Fruit fly (Drosophila melanogaster) whole organism, embryonic: ENCODE measurements around the gene tsh.

ENCODE experiments used
- B-H2 ChIP-seq: fragments of 200-800 bp; sonication (Bioruptor generic); optimal IDR thresholded peaks from 2 replicates; lab custom pipeline; 2018; ENCODE audit warnings: missing biosample characterization, mild to moderate bottlenecking, missing genetic modification characterization
- BEAF-32 ChIP-seq: fragments of 200-800 bp; sonication (Bioruptor generic); optimal IDR thresholded peaks from 3 replicates; lab custom pipeline; 2017; ENCODE audit warnings: missing biosample characterization, missing genetic modification characterization, mild to moderate bottlenecking, moderate library complexity, missing genetic modification reagents
- Blimp-1 ChIP-seq: fragments of 200-800 bp; sonication (Bioruptor generic); optimal IDR thresholded peaks from 3 replicates; lab custom pipeline; 2018; ENCODE audit warnings: missing biosample characterization, missing genetic modification characterization, mild to moderate bottlenecking, moderate library complexity, missing genetic modification reagents
- CG10209 ChIP-seq: fragments of 200-800 bp; sonication (Bioruptor generic); optimal IDR thresholded peaks from 3 replicates; lab custom pipeline; 2017; ENCODE audit warnings: missing biosample characterization, mild to moderate bottlenecking, missing genetic modification characterization, missing genetic modification reagents
- CG10543 ChIP-seq: fragments of 200-800 bp; sonication (Bioruptor generic); optimal IDR thresholded peaks from 3 replicates; lab custom pipeline; 2017; ENCODE audit warnings: missing biosample characterization, mild to moderate bottlenecking, missing genetic modification characterization, moderate library complexity
- CG10654 ChIP-seq: fragments of 200-800 bp; sonication (Bioruptor generic); optimal IDR thresholded peaks from 2 replicates; lab custom pipeline; 2016; ENCODE audit warnings: missing biosample characterization, missing genetic modification characterization
- CG11085 ChIP-seq: fragments of 200-800 bp; sonication (Bioruptor generic); IDR thresholded peaks from 2 replicates; pipeline ENCODE4 v1.3.6; 2022; ENCODE audit warnings: missing biosample characterization, missing genetic modification characterization
- CG13296 ChIP-seq: fragments of 200-800 bp; sonication (Bioruptor generic); optimal IDR thresholded peaks from 3 replicates; lab custom pipeline; 2018; ENCODE audit warnings: missing biosample characterization, mild to moderate bottlenecking, missing genetic modification characterization
- CG14050 ChIP-seq: fragments of 200-800 bp; sonication (Bioruptor generic); IDR thresholded peaks from 3 replicates; pipeline ENCODE4 v1.3.6; 2022; ENCODE audit warnings: missing biosample characterization, missing genetic modification characterization
- CG15601 ChIP-seq: fragments of 200-800 bp; sonication (Bioruptor generic); optimal IDR thresholded peaks from 3 replicates; lab custom pipeline; 2019; ENCODE audit warnings: missing biosample characterization, mild to moderate bottlenecking, missing genetic modification characterization, moderate library complexity
- CG1647 ChIP-seq: fragments of 200-800 bp; sonication (Bioruptor generic); optimal IDR thresholded peaks from 3 replicates; lab custom pipeline; 2016; ENCODE audit warnings: missing biosample characterization, missing genetic modification characterization
- CG17359 ChIP-seq: fragments of 200-800 bp; sonication (Bioruptor generic); optimal IDR thresholded peaks from 3 replicates; lab custom pipeline; 2018; ENCODE audit warnings: missing biosample characterization, mild to moderate bottlenecking, missing genetic modification characterization, moderate library complexity
- CG32767 ChIP-seq: fragments of 200-800 bp; sonication (Bioruptor generic); IDR thresholded peaks from 2 replicates; pipeline ENCODE4 v1.3.6; 2022; ENCODE audit warnings: missing biosample characterization, missing genetic modification characterization
- CG3407 ChIP-seq: fragments of 200-800 bp; sonication (Bioruptor generic); optimal IDR thresholded peaks from 2 replicates; lab custom pipeline; 2018; ENCODE audit warnings: missing biosample characterization, mild to moderate bottlenecking, missing genetic modification characterization
- CG3726 ChIP-seq: fragments of 200-800 bp; sonication (Bioruptor generic); IDR thresholded peaks from 3 replicates; pipeline ENCODE4, ENCODE4 v1.3.6; 2022; ENCODE audit warnings: missing biosample characterization, missing genetic modification characterization
- CG3847 ChIP-seq: fragments of 200-800 bp; sonication (Bioruptor generic); IDR thresholded peaks from 2 replicates; pipeline ENCODE4 v1.3.6; 2022; ENCODE audit warnings: missing biosample characterization, missing genetic modification characterization
- CG4328 ChIP-seq: fragments of 200-800 bp; sonication (Bioruptor generic); optimal IDR thresholded peaks from 3 replicates; lab custom pipeline; 2017; ENCODE audit warnings: missing biosample characterization, missing genetic modification reagents, missing genetic modification characterization
- CG4424 ChIP-seq: fragments of 200-800 bp; sonication (Bioruptor generic); optimal IDR thresholded peaks from 3 replicates; lab custom pipeline; 2016; ENCODE audit warnings: missing biosample characterization, missing genetic modification characterization
- CG7987 ChIP-seq: fragments of 200-800 bp; sonication (Bioruptor generic); optimal IDR thresholded peaks from 2 replicates; lab custom pipeline; 2018; ENCODE audit warnings: missing biosample characterization, mild to moderate bottlenecking, missing genetic modification characterization, moderate library complexity
- CG9727 ChIP-seq: fragments of 200-800 bp; sonication (Bioruptor generic); optimal IDR thresholded peaks from 3 replicates; lab custom pipeline; 2017; ENCODE audit warnings: missing biosample characterization, mild to moderate bottlenecking, missing genetic modification characterization
- ERR ChIP-seq: fragments of 200-800 bp; sonication (Bioruptor generic); optimal IDR thresholded peaks from 2 replicates; lab custom pipeline; 2016; ENCODE audit warnings: missing biosample characterization, missing genetic modification characterization
- Ets65A ChIP-seq: fragments of 200-800 bp; sonication (Bioruptor generic); peaks from one replicate; lab custom pipeline; 2016; ENCODE audit warnings: missing biosample characterization, missing genetic modification characterization
- HLH54F ChIP-seq: fragments of 200-800 bp; sonication (Bioruptor generic); optimal IDR thresholded peaks from 3 replicates; lab custom pipeline; 2016; ENCODE audit warnings: missing biosample characterization, missing genetic modification characterization
- Hmr ChIP-seq: fragments of 200-800 bp; sonication (Bioruptor generic); optimal IDR thresholded peaks from 3 replicates; lab custom pipeline; 2017; ENCODE audit warnings: mild to moderate bottlenecking, missing biosample characterization, missing genetic modification reagents, missing genetic modification characterization
- Lim3 ChIP-seq: fragments of 200-800 bp; sonication (Bioruptor generic); IDR thresholded peaks from 2 replicates; pipeline ENCODE4 v1.3.6; 2022; ENCODE audit warnings: missing biosample characterization, missing genetic modification characterization
- Max ChIP-seq: fragments of 200-800 bp; sonication (Bioruptor generic); optimal IDR thresholded peaks from 2 replicates; lab custom pipeline; 2016; ENCODE audit warnings: missing biosample characterization, mild to moderate bottlenecking, missing genetic modification characterization
- NC2α ChIP-seq: fragments of 200-800 bp; sonication (Bioruptor generic); optimal IDR thresholded peaks from 2 replicates; lab custom pipeline; 2016; ENCODE audit warnings: missing biosample characterization, missing genetic modification characterization
- Oli ChIP-seq: fragments of 200-800 bp; sonication (Bioruptor generic); optimal IDR thresholded peaks from 2 replicates; lab custom pipeline; 2018; ENCODE audit warnings: missing biosample characterization, mild to moderate bottlenecking, missing genetic modification characterization, moderate library complexity
- Opbp ChIP-seq: fragments of 200-800 bp; sonication (Bioruptor generic); IDR thresholded peaks from 3 replicates; pipeline ENCODE4 v1.3.6; 2022; ENCODE audit warnings: missing biosample characterization, missing genetic modification characterization; ENCODE audit not compliant: partially characterized antibody
- Sry-δ ChIP-seq: fragments of 200-800 bp; sonication (Bioruptor generic); optimal IDR thresholded peaks from 2 replicates; lab custom pipeline; 2016; ENCODE audit warnings: missing biosample characterization, missing genetic modification characterization
- aop ChIP-seq: fragments of 200-800 bp; sonication (Bioruptor generic); IDR thresholded peaks from 2 replicates; pipeline ENCODE4 v1.3.6; 2022; ENCODE audit warnings: missing biosample characterization, missing genetic modification characterization
- cato ChIP-seq: fragments of 200-800 bp; sonication (Bioruptor generic); optimal IDR thresholded peaks from 2 replicates; lab custom pipeline; 2016; ENCODE audit warnings: missing biosample characterization, missing genetic modification characterization, borderline replicate concordance
- dan ChIP-seq: fragments of 200-800 bp; sonication (Bioruptor generic); IDR thresholded peaks from 2 replicates; pipeline ENCODE4 v1.3.6; 2022; ENCODE audit warnings: missing biosample characterization, missing genetic modification characterization
- dimm ChIP-seq: fragments of 200-800 bp; sonication (Bioruptor generic); IDR thresholded peaks from 2 replicates; pipeline ENCODE4 v1.3.6; 2022; ENCODE audit warnings: missing biosample characterization, missing genetic modification characterization
- dysf ChIP-seq: fragments of 200-800 bp; sonication (Bioruptor generic); IDR thresholded peaks from 3 replicates; pipeline ENCODE4 v1.3.6; 2022; ENCODE audit warnings: missing biosample characterization, missing genetic modification characterization
- en ChIP-seq: fragments of 200-800 bp; sonication (Bioruptor generic); optimal IDR thresholded peaks from 2 replicates; lab custom pipeline; 2016; ENCODE audit warnings: missing biosample characterization, missing genetic modification characterization
- fd102C ChIP-seq: fragments of 200-800 bp; sonication (Bioruptor generic); optimal IDR thresholded peaks from 2 replicates; lab custom pipeline; 2018; ENCODE audit warnings: missing biosample characterization, mild to moderate bottlenecking, missing genetic modification characterization, moderate library complexity
- fu2 ChIP-seq: fragments of 200-800 bp; sonication (Bioruptor generic); optimal IDR thresholded peaks from 2 replicates; lab custom pipeline; 2016; ENCODE audit warnings: missing biosample characterization, missing genetic modification characterization
- gcm2 ChIP-seq: fragments of 200-800 bp; sonication (Bioruptor generic); optimal IDR thresholded peaks from 2 replicates; lab custom pipeline; 2016; ENCODE audit warnings: missing biosample characterization, missing genetic modification characterization
- jumu ChIP-seq: fragments of 200-800 bp; sonication (Bioruptor generic); optimal IDR thresholded peaks from 3 replicates; lab custom pipeline; 2016; ENCODE audit warnings: missing biosample characterization, missing genetic modification characterization
- klu ChIP-seq: fragments of 200-800 bp; sonication (Bioruptor generic); IDR thresholded peaks from 2 replicates; pipeline ENCODE4 v1.3.6; 2022; ENCODE audit warnings: missing biosample characterization, missing genetic modification characterization
- lbe ChIP-seq: fragments of 200-800 bp; sonication (Bioruptor generic); optimal IDR thresholded peaks from 2 replicates; lab custom pipeline; 2016; ENCODE audit warnings: missing biosample characterization, mild to moderate bottlenecking, missing genetic modification characterization
- nerfin-1 ChIP-seq: fragments of 200-800 bp; sonication (Bioruptor generic); optimal IDR thresholded peaks from 3 replicates; lab custom pipeline; 2019; ENCODE audit warnings: missing biosample characterization, mild to moderate bottlenecking, missing genetic modification characterization, moderate library complexity
- prd ChIP-seq, 3 experiments: fragments of >200 bp in 2 of 3; fragments of 200-800 bp in 1 of 3; sonication (Bioruptor generic) in 1 of 3; optimal IDR thresholded peaks in 2 of 3; IDR thresholded peaks in 1 of 3; 2 replicates in 2 of 3; 3 replicates in 1 of 3; pipeline versions ENCODE4 v1.3.6 to Lab custom; 2017 to 2022; ENCODE audit warnings: missing biosample characterization in 1 of 3, missing genetic modification characterization in 1 of 3
- psq ChIP-seq: fragments of 200-800 bp; sonication (Bioruptor generic); optimal IDR thresholded peaks from 2 replicates; lab custom pipeline; 2017; ENCODE audit warnings: missing biosample characterization, missing genetic modification characterization
- sd ChIP-seq: fragments of 200-800 bp; sonication (Bioruptor generic); optimal IDR thresholded peaks from 3 replicates; lab custom pipeline; 2018; ENCODE audit warnings: missing biosample characterization, mild to moderate bottlenecking, missing genetic modification characterization, moderate library complexity
- sens ChIP-seq: fragments of 200-800 bp; sonication (Bioruptor generic); peaks from one replicate; lab custom pipeline; 2016; ENCODE audit warnings: missing biosample characterization, missing genetic modification characterization
- wek ChIP-seq: fragments of 200-800 bp; sonication (Bioruptor generic); optimal IDR thresholded peaks from 3 replicates; lab custom pipeline; 2018; ENCODE audit warnings: missing biosample characterization, mild to moderate bottlenecking, missing genetic modification characterization, moderate library complexity

The tsh gene

dm6 chr2L:21867040-21867981 lies 38.9 kb downstream of the tsh start (continued):
- no peak for TF ChIP-seq B-H2 (GFP tag; lab: Kevin White, UChicago)
- peak; percentile 90 for TF ChIP-seq CG10654
- peak; percentile 90 for TF ChIP-seq CG10209 (GFP tag; lab: Kevin White, UChicago)
- no peak for TF ChIP-seq CG4328 (GFP tag; lab: Kevin White, UChicago)
- peak; percentile 81 for TF ChIP-seq klu (GFP tag; lab: Robert Waterston, UW)
- peak; percentile 99 for TF ChIP-seq Ets65A (GFP tag; lab: Kevin White, UChicago)
- TF ChIP-seq CG32767, result peak; percentile 81
- TF ChIP-seq CG14050, result peak; percentile 86
- peak; percentile 74 for TF ChIP-seq Hmr (GFP tag; lab: Kevin White, UChicago)
- peak; percentile 65 for TF ChIP-seq psq (GFP tag; lab: Kevin White, UChicago)
- no peak for TF ChIP-seq prd (optimal IDR thresholded peaks at IDR 0.05; lab: Kevin White, UChicago)
- peak; percentile 94 for TF ChIP-seq prd (GFP tag; IDR thresholded peaks at IDR 0.05; lab: Robert Waterston, UW)
- peak; percentile 94 for TF ChIP-seq CG17359 (tag; lab: Kevin White, UChicago)
- TF ChIP-seq jumu (GFP tag; lab: Kevin White, UChicago), result peak; percentile 95
- TF ChIP-seq dan (GFP tag; lab: Robert Waterston, UW), result peak; percentile 70
- peak; percentile 89 for TF ChIP-seq HLH54F
- peak; percentile 89 for TF ChIP-seq ERR (GFP tag; lab: Kevin White, UChicago)
- peak; percentile 57 for TF ChIP-seq CG7987
- peak; percentile 88 for TF ChIP-seq CG9727 (GFP tag; lab: Kevin White, UChicago)
- TF ChIP-seq en, result peak; percentile 81
- peak; percentile 80 for TF ChIP-seq Max (GFP tag; lab: Kevin White, UChicago)
- no peak for TF ChIP-seq lbe (GFP tag; lab: Kevin White, UChicago)
- peak; percentile 98 for TF ChIP-seq sens (GFP tag; lab: Kevin White, UChicago)
- peak; percentile 65; the same call in 1 of the 2 replicates for TF ChIP-seq aop (GFP tag; lab: Robert Waterston, UW)
- TF ChIP-seq nerfin-1 (tag; lab: Kevin White, UChicago), result peak; percentile 88
- TF ChIP-seq cato (GFP tag; lab: Kevin White, UChicago), result peak; percentile 73
- TF ChIP-seq CG3726 (GFP tag; lab: Robert Waterston, UW), result peak; percentile 84; the same call in 1 of the 3 replicates
- peak; percentile 81 for TF ChIP-seq dimm (GFP tag; lab: Robert Waterston, UW)
- no peak for TF ChIP-seq Opbp
- TF ChIP-seq Oli (tag; lab: Kevin White, UChicago), result peak; percentile 94
- TF ChIP-seq CG3847 (GFP tag; lab: Robert Waterston, UW), result peak; percentile 91
- TF ChIP-seq fd102C (GFP tag; lab: Kevin White, UChicago), result no peak
- TF ChIP-seq Sry-δ (GFP tag; lab: Kevin White, UChicago), result peak; percentile 53
- TF ChIP-seq Blimp-1, result peak; percentile 90
- no peak for TF ChIP-seq BEAF-32
- TF ChIP-seq dysf (GFP tag; lab: Robert Waterston, UW), result peak; percentile 94
- TF ChIP-seq CG4424 (GFP tag; lab: Kevin White, UChicago), result peak; percentile 90
- peak; percentile 65 for TF ChIP-seq Lim3
- peak; percentile 48 for TF ChIP-seq CG10543 (GFP tag; lab: Kevin White, UChicago)
- peak; percentile 80 for TF ChIP-seq gcm2 (GFP tag; lab: Kevin White, UChicago)
- TF ChIP-seq CG11085 (GFP tag; lab: Robert Waterston, UW), result peak; percentile 74
- TF ChIP-seq wek (GFP tag; lab: Kevin White, UChicago), result peak; percentile 63
- peak; percentile 88 for TF ChIP-seq CG3407 (GFP tag; lab: Kevin White, UChicago)
- TF ChIP-seq CG15601 (tag; lab: Kevin White, UChicago), result peak; percentile 93
- peak; percentile 86 for TF ChIP-seq NC2α (GFP tag; lab: Kevin White, UChicago)
- peak; percentile 84 for TF ChIP-seq CG1647
- peak; percentile 65 for TF ChIP-seq CG13296
- peak; percentile 46 for TF ChIP-seq sd
- TF ChIP-seq fu2 (GFP tag; lab: Kevin White, UChicago), result peak; percentile 85
